Worm (Caenorhabditis elegans): ENCODE measurements around the gene pitr-5.

DNA sequence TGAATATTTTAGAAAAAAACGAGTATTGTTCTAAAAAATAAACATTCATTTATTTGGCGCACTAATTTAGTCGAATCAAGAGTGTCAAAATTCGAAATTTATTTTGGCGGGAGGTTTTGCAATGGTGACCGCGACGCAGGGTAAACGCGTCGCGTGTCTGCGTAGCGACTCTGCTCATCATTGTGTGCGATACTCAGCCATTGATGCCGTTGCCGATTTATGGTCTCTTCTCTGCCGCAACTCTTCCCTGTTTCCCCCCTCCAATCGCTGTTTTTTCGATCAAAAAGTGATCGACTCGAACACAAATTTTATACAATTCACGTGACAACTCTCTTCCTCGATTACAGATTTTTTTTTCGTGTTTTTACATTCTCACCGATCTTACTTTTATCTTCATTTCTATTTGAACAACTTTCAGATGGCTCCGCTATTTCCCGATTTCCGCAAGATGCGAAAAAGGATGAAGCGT is 11.9 kb downstream of the pitr-5 start, which contains the start of gene F09G2.2:
- TF ChIP-seq hnd-1 (tag; optimal IDR thresholded peaks at IDR 0.05): no peak
- TF ChIP-seq ama-1 (optimal IDR thresholded peaks at IDR 0.05): no peak
- 0 out of 2 replicates have a peak, but pooled peaks have one; percentile 12 for TF ChIP-seq flt-1 (GFP tag; IDR thresholded peaks at IDR 0.05)
- TF ChIP-seq pes-1 (GFP tag; IDR thresholded peaks at IDR 0.05): no peak
- TF ChIP-seq scrt-1 (GFP tag; IDR thresholded peaks at IDR 0.05): no peak
- TF ChIP-seq hmbx-1 (tag; optimal IDR thresholded peaks at IDR 0.05): no peak
- no peak for TF ChIP-seq ceh-36 (tag; optimal IDR thresholded peaks at IDR 0.05)
